Worm (Caenorhabditis elegans) whole organism, young adult: ENCODE results near the gene srt-63.
A peak's percentile ranks its signal among the peaks of the same experiment; 100 is the strongest.

Experiments used
- B0019.2 ChIP-seq: fragments of 200-800 bp; sonication (Bioruptor generic); conservative IDR thresholded peaks from 2 replicates; pipeline ENCODE4 v1.3.6; 2022; ENCODE audit warnings: missing genetic modification reagents, missing genetic modification characterization, missing compliant biosample characterization
- B0261.1 ChIP-seq: sonication (generic microtip); optimal IDR thresholded peaks from 2 replicates; lab custom pipeline; 2016; ENCODE audit warnings: mild to moderate bottlenecking, missing genetic modification characterization, moderate library complexity, missing compliant biosample characterization
- Y53F4B.3 ChIP-seq: fragments of 200-800 bp; sonication (Bioruptor generic); IDR thresholded peaks from 2 replicates; pipeline ENCODE4 v1.3.6; 2022; ENCODE audit warnings: missing genetic modification reagents, missing genetic modification characterization, missing compliant biosample characterization
- Y56A3A.18 ChIP-seq: fragments of 200-800 bp; sonication (Bioruptor generic); IDR thresholded peaks from 2 replicates; pipeline ENCODE4 v1.3.6; 2022; ENCODE audit warnings: missing genetic modification reagents, missing genetic modification characterization, missing compliant biosample characterization
- Y67H2A.10 ChIP-seq: fragments of 200-800 bp; sonication (Bioruptor generic); conservative IDR thresholded peaks from 2 replicates; pipeline ENCODE4 v1.3.6; 2022; ENCODE audit warnings: missing genetic modification reagents, missing genetic modification characterization, missing compliant biosample characterization
- Y95B8A.8 ChIP-seq: fragments of 200-800 bp; sonication (Bioruptor generic); IDR thresholded peaks from 2 replicates; pipeline ENCODE4 v1.3.6; 2022; ENCODE audit warnings: missing genetic modification reagents, missing genetic modification characterization, missing compliant biosample characterization
- ZK185.1 ChIP-seq: sonication (generic microtip); optimal IDR thresholded peaks from 2 replicates; lab custom pipeline; 2016; ENCODE audit warnings: mild to moderate bottlenecking, missing genetic modification characterization, missing compliant biosample characterization; ENCODE audit not compliant: poor library complexity, severe bottlenecking
- aptf-3 ChIP-seq: fragments of 200-800 bp; sonication (Bioruptor generic); IDR thresholded peaks from 2 replicates; pipeline ENCODE4 v1.3.6; 2022; ENCODE audit warnings: missing genetic modification characterization, missing compliant biosample characterization
- attf-5 ChIP-seq: fragments of 200-800 bp; sonication (Bioruptor generic); optimal IDR thresholded peaks from 2 replicates; lab custom pipeline; 2018; ENCODE audit warnings: mild to moderate bottlenecking, missing genetic modification characterization, missing compliant biosample characterization
- ccch-3 ChIP-seq: fragments of 200-800 bp; sonication (Bioruptor generic); optimal IDR thresholded peaks from 2 replicates; lab custom pipeline; 2018; ENCODE audit warnings: mild to moderate bottlenecking, missing genetic modification characterization, missing compliant biosample characterization
- chd-7 ChIP-seq: sonication (generic microtip); optimal IDR thresholded peaks from 2 replicates; lab custom pipeline; 2016; ENCODE audit warnings: mild to moderate bottlenecking, missing genetic modification characterization, moderate library complexity, missing compliant biosample characterization
- dox-1 ChIP-seq: fragments of 200-800 bp; sonication (Bioruptor generic); IDR thresholded peaks from 2 replicates; pipeline ENCODE4 v1.3.6; 2022; ENCODE audit warnings: missing genetic modification reagents, missing genetic modification characterization, missing compliant biosample characterization
- dpff-1 ChIP-seq: sonication (generic microtip); optimal IDR thresholded peaks from 2 replicates; lab custom pipeline; 2017; ENCODE audit warnings: mild to moderate bottlenecking, missing genetic modification characterization, missing compliant biosample characterization
- dpl-1 ChIP-seq: fragments of 150-350 bp; optimal IDR thresholded peaks from 2 replicates; lab custom pipeline; 2014; ENCODE audit warnings: missing biosample characterization, missing genetic modification reagents, missing genetic modification characterization
- ets-4 ChIP-seq: fragments of 200-800 bp; sonication (Bioruptor generic); optimal IDR thresholded peaks from 2 replicates; lab custom pipeline; 2018; ENCODE audit warnings: mild to moderate bottlenecking, missing genetic modification characterization, missing compliant biosample characterization
- gei-17 ChIP-seq: fragments of 200-800 bp; sonication (Bioruptor generic); optimal IDR thresholded peaks from 2 replicates; lab custom pipeline; 2018; ENCODE audit warnings: mild to moderate bottlenecking, missing genetic modification characterization, missing compliant biosample characterization
- lin-35 ChIP-seq, 3 experiments: fragments of 150-350 bp in 2 of 3; sonication (generic microtip) in 1 of 3; optimal IDR thresholded peaks; 2 replicates each; lab custom pipeline; 2014 to 2018; ENCODE audit warnings: missing biosample characterization in 3 of 3, missing genetic modification characterization in 3 of 3, missing genetic modification reagents in 3 of 3
- lin-40 ChIP-seq: sonication (generic microtip); optimal IDR thresholded peaks from 2 replicates; lab custom pipeline; 2016; ENCODE audit warnings: missing genetic modification characterization, mild to moderate bottlenecking, missing compliant biosample characterization, missing genotype, missing genetic modification reagents
- lsl-1 ChIP-seq: fragments of 200-800 bp; sonication (Bioruptor generic); optimal IDR thresholded peaks from 2 replicates; lab custom pipeline; 2018; ENCODE audit warnings: mild to moderate bottlenecking, missing genetic modification characterization, moderate library complexity, missing compliant biosample characterization
- madf-3 ChIP-seq: fragments of 200-800 bp; sonication (Bioruptor generic); IDR thresholded peaks from 2 replicates; pipeline ENCODE4 v1.3.6; 2022; ENCODE audit warnings: missing genetic modification reagents, missing genetic modification characterization, missing compliant biosample characterization
- mes-4 ChIP-seq: sonication (generic microtip); optimal IDR thresholded peaks from 2 replicates; lab custom pipeline; 2016; ENCODE audit warnings: missing genotype, missing genetic modification characterization, missing compliant biosample characterization
- nfya-1 ChIP-seq: sonication (generic microtip); optimal IDR thresholded peaks from 2 replicates; lab custom pipeline; 2017; ENCODE audit warnings: antibody characterized with exemption, missing compliant biosample characterization, missing genetic modification characterization, borderline replicate concordance; ENCODE audit not compliant: insufficient read depth
- nhr-90 ChIP-seq: sonication (generic microtip); optimal IDR thresholded peaks from 2 replicates; lab custom pipeline; 2016; ENCODE audit warnings: missing genotype, mild to moderate bottlenecking, missing genetic modification characterization, missing compliant biosample characterization
- rpc-1 ChIP-seq, 2 experiments: fragments of 150-350 bp in 1 of 2; sonication (generic microtip) in 1 of 2; optimal IDR thresholded peaks; 2 replicates each; lab custom pipeline; 2014 to 2018; ENCODE audit warnings: missing biosample characterization in 1 of 2, missing genetic modification characterization in 1 of 2, missing genetic modification reagents in 1 of 2, missing genotype in 1 of 2
- sdz-38 ChIP-seq: sonication (generic microtip); optimal IDR thresholded peaks from 2 replicates; lab custom pipeline; 2016; ENCODE audit warnings: missing genotype, missing genetic modification characterization, missing compliant biosample characterization
- snpc-1.3 ChIP-seq: sonication (generic microtip); optimal IDR thresholded peaks from 2 replicates; lab custom pipeline; 2017; ENCODE audit warnings: missing genetic modification characterization, mild to moderate bottlenecking, missing compliant biosample characterization, antibody characterized with exemption, moderate library complexity, missing genotype, missing genetic modification reagents; ENCODE audit not compliant: insufficient read depth
- sptf-2 ChIP-seq: fragments of 200-800 bp; sonication (Bioruptor generic); optimal IDR thresholded peaks from 2 replicates; lab custom pipeline; 2018; ENCODE audit warnings: mild to moderate bottlenecking, missing genetic modification characterization, missing compliant biosample characterization
- tlf-1 ChIP-seq: fragments of 200-800 bp; sonication (Bioruptor generic); optimal IDR thresholded peaks from 2 replicates; lab custom pipeline; 2018; ENCODE audit warnings: mild to moderate bottlenecking, missing genetic modification characterization, missing compliant biosample characterization
- unc-130 ChIP-seq: sonication (generic microtip); optimal IDR thresholded peaks from 2 replicates; lab custom pipeline; 2016; ENCODE audit warnings: missing genetic modification reagents, missing genetic modification characterization, missing compliant biosample characterization
- unc-62 ChIP-seq: fragments of 150-350 bp; optimal IDR thresholded peaks from 2 replicates; lab custom pipeline; 2014; ENCODE audit warnings: missing biosample characterization, missing genetic modification reagents, missing genetic modification characterization
- ztf-22 ChIP-seq: fragments of 200-800 bp; sonication (Bioruptor generic); optimal IDR thresholded peaks from 2 replicates; lab custom pipeline; 2018; ENCODE audit warnings: mild to moderate bottlenecking, missing genetic modification characterization, moderate library complexity, missing compliant biosample characterization
- ztf-28 ChIP-seq: fragments of 200-800 bp; sonication (Bioruptor generic); IDR thresholded peaks from 2 replicates; pipeline ENCODE4 v1.3.6; 2022; ENCODE audit warnings: missing genetic modification reagents, missing genetic modification characterization, missing compliant biosample characterization
- ztf-3 ChIP-seq: fragments of 200-800 bp; sonication (Bioruptor generic); optimal IDR thresholded peaks from 2 replicates; lab custom pipeline; 2018; ENCODE audit warnings: mild to moderate bottlenecking, missing genetic modification characterization, missing compliant biosample characterization

Gene srt-63

ce11 chrV:3287330-3287729, 31.4 kb upstream of the srt-63 start, which contains the start of gene F35F10.7:
Gene F35F10.7 (minus strand): TSS chrV:3287430.
- TF ChIP-seq ets-4 (no peak), nfya-1 (no peak), B0019.2 (GFP tag; lab: Robert Waterston, UW) (no peak), Y67H2A.10 (no peak), Y95B8A.8 (no peak), dpff-1 (tag; lab: Kevin White, UChicago) (no peak), aptf-3 (GFP tag; lab: Robert Waterston, UW) (no peak), dpl-1 (GFP tag; lab: Kevin White, UChicago) (no peak), Y56A3A.18 (GFP tag; lab: Robert Waterston, UW) (no peak)
- TF ChIP-seq, all 124 proteins: peak for 0

DNA sequence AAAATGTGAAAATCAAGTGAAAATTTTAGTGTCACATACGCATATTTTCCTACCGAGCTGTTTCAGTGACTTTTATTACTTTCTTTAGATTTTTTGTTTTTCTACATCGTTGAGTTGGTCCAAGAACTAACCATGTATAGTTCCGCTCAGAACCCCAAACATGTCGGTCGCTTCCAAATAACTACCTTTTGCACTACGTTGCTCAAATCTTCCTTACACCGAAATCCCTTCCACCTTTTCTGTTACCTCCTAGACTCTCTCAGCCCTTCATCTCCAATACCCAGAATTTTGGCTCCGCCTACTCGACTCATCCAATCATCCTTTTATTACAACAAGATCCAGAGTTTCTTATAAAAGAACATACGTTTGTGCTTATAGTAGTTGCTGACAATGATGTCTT, 28.7 kb upstream of the srt-63 start, which contains the start of gene F35F10.5:
TSS of gene F35F10.5 (plus strand) at position 301 of the 400 bp plus-strand sequence.
- TF ChIP-seq sptf-2: no peak
- no peak for TF ChIP-seq tlf-1 (GFP tag; lab: Kevin White, UChicago)
- no peak for TF ChIP-seq chd-7 (tag; lab: Kevin White, UChicago)
- no peak for TF ChIP-seq ZK185.1 (tag; lab: Kevin White, UChicago)
- no peak for TF ChIP-seq ztf-3 (GFP tag; lab: Kevin White, UChicago)
- no peak for TF ChIP-seq mes-4
- TF ChIP-seq ztf-28 (GFP tag; lab: Robert Waterston, UW): no peak
- no peak for TF ChIP-seq ztf-22 (GFP tag; lab: Kevin White, UChicago)
- no peak for TF ChIP-seq lin-35 (GFP tag; optimal IDR thresholded peaks at IDR 0.05; lab: Kevin White, UChicago)
- no peak for TF ChIP-seq rpc-1 (optimal IDR thresholded peaks at IDR 0.05; lab: Kevin White, UChicago)
- TF ChIP-seq rpc-1 (tag; optimal IDR thresholded peaks at IDR 0.05; lab: Kevin White, UChicago): no peak
- no peak for TF ChIP-seq sdz-38 (tag; lab: Kevin White, UChicago)
- no peak for TF ChIP-seq ets-4
- no peak for TF ChIP-seq ccch-3 (GFP tag; lab: Kevin White, UChicago)
- TF ChIP-seq Y67H2A.10: no peak

DNA sequence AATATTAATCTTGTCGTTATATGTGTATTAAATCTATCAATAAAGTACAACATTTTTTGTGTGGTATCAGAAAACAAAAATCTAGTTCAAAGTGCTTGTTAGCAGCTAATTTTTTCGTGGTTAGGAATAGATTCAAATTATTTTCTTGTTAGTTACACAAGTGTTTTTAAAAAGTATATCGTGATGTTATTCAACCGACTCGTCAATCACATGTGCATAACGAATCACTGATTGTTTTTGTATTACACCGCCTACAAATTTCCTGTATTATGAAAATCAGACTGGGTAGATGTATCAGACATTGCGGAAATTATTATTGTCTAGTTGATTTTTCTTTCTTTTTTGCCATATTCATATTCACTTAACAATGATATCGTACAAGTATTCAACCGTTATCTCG, 27.0 kb upstream of the srt-63 start, which contains the start of gene str-64:
TSS of gene str-64 (plus strand) at position 301 of the 400 bp plus-strand sequence.
- TF ChIP-seq ztf-3 (GFP tag; lab: Kevin White, UChicago): no peak
- TF ChIP-seq B0261.1 (tag; lab: Kevin White, UChicago): no peak
- no peak for TF ChIP-seq dox-1 (GFP tag; lab: Robert Waterston, UW)
- TF ChIP-seq lsl-1 (GFP tag; lab: Kevin White, UChicago): no peak
- no peak for TF ChIP-seq unc-130 (GFP tag; lab: Kevin White, UChicago)
- TF ChIP-seq rpc-1 (optimal IDR thresholded peaks at IDR 0.05; lab: Kevin White, UChicago): no peak
- TF ChIP-seq rpc-1 (tag; optimal IDR thresholded peaks at IDR 0.05; lab: Kevin White, UChicago): no peak
- no peak for TF ChIP-seq unc-62 (GFP tag; lab: Kevin White, UChicago)
- no peak for TF ChIP-seq attf-5 (GFP tag; lab: Kevin White, UChicago)
- TF ChIP-seq lin-40 (tag; lab: Kevin White, UChicago): no peak
- no peak for TF ChIP-seq gei-17 (GFP tag; lab: Kevin White, UChicago)
- no peak for TF ChIP-seq nhr-90
- TF ChIP-seq sdz-38 (tag; lab: Kevin White, UChicago): no peak
- no peak for TF ChIP-seq ZK185.1 (tag; lab: Kevin White, UChicago)
- no peak for TF ChIP-seq snpc-1.3 (tag; lab: Kevin White, UChicago)
- TF ChIP-seq, all 124 proteins: peak for 0

- no peak for TF ChIP-seq Y53F4B.3 (GFP tag; lab: Robert Waterston, UW)
- TF ChIP-seq madf-3 (GFP tag; lab: Robert Waterston, UW): 0 out of 2 replicates have a peak, but pooled peaks have one; percentile 28
Observed at ce11 chrV:3281523-3281922, 25.6 kb upstream of the srt-63 start, which contains the start of gene T28A11.25. Gene T28A11.25 (plus strand): TSS chrV:3281823.
